Fruit fly (Drosophila melanogaster) whole organism, embryonic: ENCODE data around the gene CG14088.

Experiments used
- CG10543 ChIP-seq: fragments of 200-800 bp; sonication (Bioruptor generic); optimal IDR thresholded peaks from 3 replicates; lab custom pipeline; 2017; ENCODE audit warnings: missing biosample characterization, mild to moderate bottlenecking, missing genetic modification characterization, moderate library complexity
- CG10959 ChIP-seq: fragments of 200-800 bp; sonication (Bioruptor generic); IDR thresholded peaks from 2 replicates; pipeline ENCODE4 v1.3.6; 2022; ENCODE audit warnings: missing biosample characterization, missing genetic modification characterization
- CG12104 ChIP-seq: fragments of 200-800 bp; sonication (Bioruptor generic); optimal IDR thresholded peaks from 3 replicates; lab custom pipeline; 2016; ENCODE audit warnings: missing biosample characterization, missing genetic modification characterization
- CG12744 ChIP-seq: fragments of 200-800 bp; sonication (Bioruptor generic); optimal IDR thresholded peaks from 2 replicates; lab custom pipeline; 2016; ENCODE audit warnings: missing biosample characterization, missing genetic modification characterization
- CG12769 ChIP-seq: fragments of 200-800 bp; sonication (Bioruptor generic); optimal IDR thresholded peaks from 2 replicates; lab custom pipeline; 2019; ENCODE audit warnings: missing biosample characterization, mild to moderate bottlenecking, missing genetic modification characterization, moderate library complexity
- CG12942 ChIP-seq: fragments of 200-800 bp; sonication (Bioruptor generic); optimal IDR thresholded peaks from 3 replicates; lab custom pipeline; 2016; ENCODE audit warnings: missing biosample characterization, missing genetic modification characterization
- CG14050 ChIP-seq: fragments of 200-800 bp; sonication (Bioruptor generic); IDR thresholded peaks from 3 replicates; pipeline ENCODE4 v1.3.6; 2022; ENCODE audit warnings: missing biosample characterization, missing genetic modification characterization
- CG14441 ChIP-seq: fragments of 200-800 bp; sonication (Bioruptor generic); IDR thresholded peaks from 2 replicates; pipeline ENCODE4 v1.3.6; 2022; ENCODE audit warnings: missing biosample characterization, missing genetic modification characterization
- CG15514 ChIP-seq: fragments of 200-800 bp; sonication (Bioruptor generic); optimal IDR thresholded peaks from 3 replicates; lab custom pipeline; 2017; ENCODE audit warnings: missing biosample characterization, missing genetic modification characterization, mild to moderate bottlenecking, moderate library complexity, missing genetic modification reagents
- CG16813 ChIP-seq: fragments of 200-800 bp; sonication (Bioruptor generic); IDR thresholded peaks from 3 replicates; pipeline ENCODE4 v1.3.6; 2022; ENCODE audit warnings: missing biosample characterization, missing genetic modification characterization; ENCODE audit not compliant: partially characterized antibody
- CG17802 ChIP-seq: fragments of 200-800 bp; sonication (Bioruptor generic); optimal IDR thresholded peaks from 2 replicates; lab custom pipeline; 2018; ENCODE audit warnings: missing biosample characterization, mild to moderate bottlenecking, missing genetic modification characterization, moderate library complexity
- CG17912 ChIP-seq: fragments of 200-800 bp; sonication (Bioruptor generic); optimal IDR thresholded peaks from 2 replicates; lab custom pipeline; 2018; ENCODE audit warnings: missing biosample characterization, mild to moderate bottlenecking, missing genetic modification characterization
- CG18262 ChIP-seq: fragments of 200-800 bp; optimal IDR thresholded peaks from 3 replicates; lab custom pipeline; 2019; ENCODE audit warnings: missing biosample characterization, mild to moderate bottlenecking, missing genetic modification characterization, moderate library complexity
- CG18599 ChIP-seq: fragments of 200-800 bp; sonication (Bioruptor generic); optimal IDR thresholded peaks from 3 replicates; lab custom pipeline; 2017; ENCODE audit warnings: missing biosample characterization, missing genetic modification characterization, mild to moderate bottlenecking, moderate library complexity, missing genetic modification reagents
- CG6175 ChIP-seq: fragments of 200-800 bp; sonication (Bioruptor generic); IDR thresholded peaks from 3 replicates; pipeline ENCODE4 v1.3.6; 2022; ENCODE audit warnings: missing biosample characterization, missing genetic modification characterization
- CG6254 ChIP-seq: fragments of 200-800 bp; sonication (Bioruptor generic); optimal IDR thresholded peaks from 3 replicates; lab custom pipeline; 2017; ENCODE audit warnings: mild to moderate bottlenecking, missing biosample characterization, missing genetic modification reagents, missing genetic modification characterization
- CG8281 ChIP-seq: fragments of 200-800 bp; sonication (Bioruptor generic); optimal IDR thresholded peaks from 2 replicates; lab custom pipeline; 2018; ENCODE audit warnings: missing biosample characterization, mild to moderate bottlenecking, missing genetic modification characterization, moderate library complexity
- CG9437 ChIP-seq: fragments of 200-800 bp; sonication (Bioruptor generic); optimal IDR thresholded peaks from 2 replicates; lab custom pipeline; 2018; ENCODE audit warnings: missing biosample characterization, mild to moderate bottlenecking, missing genetic modification characterization
- GATAe ChIP-seq: fragments of 200-800 bp; sonication (Bioruptor generic); conservative IDR thresholded peaks from 2 replicates; pipeline ENCODE4 v1.3.6; 2022; ENCODE audit warnings: missing biosample characterization, missing genetic modification characterization
- HLH3B ChIP-seq: fragments of 200-800 bp; sonication (Bioruptor generic); IDR thresholded peaks from 2 replicates; pipeline ENCODE4 v1.3.6; 2022; ENCODE audit warnings: missing biosample characterization, missing genetic modification characterization
- HLHmδ ChIP-seq: fragments of 200-800 bp; sonication (Bioruptor generic); optimal IDR thresholded peaks from 2 replicates; lab custom pipeline; 2018; ENCODE audit warnings: missing biosample characterization, mild to moderate bottlenecking, missing genetic modification characterization, moderate library complexity
- HmgZ ChIP-seq: fragments of 200-800 bp; sonication (Bioruptor generic); optimal IDR thresholded peaks from 2 replicates; lab custom pipeline; 2018; ENCODE audit warnings: missing biosample characterization, mild to moderate bottlenecking, missing genetic modification characterization
- Jarid2 ChIP-seq: fragments of 200-800 bp; sonication (Bioruptor generic); optimal IDR thresholded peaks from 3 replicates; lab custom pipeline; 2017; ENCODE audit warnings: mild to moderate bottlenecking, missing biosample characterization, missing genetic modification reagents, missing genetic modification characterization
- Lpt ChIP-seq: fragments of >200 bp; optimal IDR thresholded peaks from 2 replicates; lab custom pipeline; 2018; ENCODE audit warnings: missing biosample characterization, missing genetic modification characterization
- NFAT ChIP-seq: fragments of 200-800 bp; sonication (Bioruptor generic); IDR thresholded peaks from 2 replicates; pipeline ENCODE4 v1.3.6; 2022; ENCODE audit warnings: missing biosample characterization, missing genetic modification characterization
- Opbp ChIP-seq: fragments of 200-800 bp; sonication (Bioruptor generic); IDR thresholded peaks from 3 replicates; pipeline ENCODE4 v1.3.6; 2022; ENCODE audit warnings: missing biosample characterization, missing genetic modification characterization; ENCODE audit not compliant: partially characterized antibody
- Xrp1 ChIP-seq: fragments of 200-800 bp; sonication (Bioruptor generic); IDR thresholded peaks from 2 replicates; pipeline ENCODE4 v1.3.6; 2022; ENCODE audit warnings: missing biosample characterization, missing genetic modification characterization
- chinmo ChIP-seq: fragments of 200-800 bp; sonication (Bioruptor generic); IDR thresholded peaks from 4 replicates; pipeline ENCODE4 v1.3.6; 2022; ENCODE audit warnings: missing biosample characterization, missing genetic modification characterization; ENCODE audit not compliant: partially characterized antibody
- crol ChIP-seq: fragments of 200-800 bp; sonication (Bioruptor generic); IDR thresholded peaks from 2 replicates; pipeline ENCODE4 v1.3.6; 2022; ENCODE audit warnings: missing biosample characterization, missing genetic modification characterization
- exex ChIP-seq: fragments of 200-800 bp; sonication (Bioruptor generic); optimal IDR thresholded peaks from 4 replicates; lab custom pipeline; 2018; ENCODE audit warnings: missing biosample characterization, mild to moderate bottlenecking, missing genetic modification characterization, moderate library complexity
- ftz-f1 ChIP-seq: fragments of 200-800 bp; sonication (Bioruptor generic); optimal IDR thresholded peaks from 2 replicates; lab custom pipeline; 2016; ENCODE audit warnings: missing biosample characterization, missing genetic modification characterization
- fu2 ChIP-seq: fragments of 200-800 bp; sonication (Bioruptor generic); optimal IDR thresholded peaks from 2 replicates; lab custom pipeline; 2016; ENCODE audit warnings: missing biosample characterization, missing genetic modification characterization
- gce ChIP-seq: fragments of 200-800 bp; sonication (Bioruptor generic); IDR thresholded peaks from 3 replicates; pipeline ENCODE4 v1.3.6; 2022; ENCODE audit warnings: missing biosample characterization, missing genetic modification characterization
- mirr ChIP-seq: fragments of 200-800 bp; sonication (Bioruptor generic); optimal IDR thresholded peaks from 3 replicates; lab custom pipeline; 2018; ENCODE audit warnings: missing biosample characterization, mild to moderate bottlenecking, missing genetic modification characterization
- odd ChIP-seq: fragments of 200-800 bp; sonication (Bioruptor generic); optimal IDR thresholded peaks from 2 replicates; lab custom pipeline; 2017; ENCODE audit warnings: missing biosample characterization, mild to moderate bottlenecking, missing genetic modification characterization
- onecut ChIP-seq: fragments of 200-800 bp; sonication (Bioruptor generic); IDR thresholded peaks from 2 replicates; pipeline ENCODE4 v1.3.6; 2022; ENCODE audit warnings: missing biosample characterization, missing genetic modification characterization
- peb ChIP-seq: fragments of 200-800 bp; sonication (Bioruptor generic); IDR thresholded peaks from 2 replicates; pipeline ENCODE4 v1.3.6; 2022; ENCODE audit warnings: missing biosample characterization, missing genetic modification characterization
- rib ChIP-seq: fragments of 200-800 bp; sonication (Bioruptor generic); IDR thresholded peaks from 2 replicates; pipeline ENCODE4 v1.3.6; 2022; ENCODE audit warnings: missing biosample characterization, missing genetic modification characterization
- schlank ChIP-seq: fragments of 200-800 bp; sonication (Bioruptor generic); optimal IDR thresholded peaks from 2 replicates; lab custom pipeline; 2018; ENCODE audit warnings: missing biosample characterization, mild to moderate bottlenecking, missing genetic modification characterization
- sens ChIP-seq: fragments of 200-800 bp; sonication (Bioruptor generic); peaks from one replicate; lab custom pipeline; 2016; ENCODE audit warnings: missing biosample characterization, missing genetic modification characterization
- sug ChIP-seq: fragments of 200-800 bp; optimal IDR thresholded peaks from 2 replicates; lab custom pipeline; 2019; ENCODE audit warnings: missing biosample characterization, mild to moderate bottlenecking, missing genetic modification characterization, moderate library complexity
- vnd ChIP-seq: fragments of 200-800 bp; sonication (Bioruptor generic); IDR thresholded peaks from 3 replicates; pipeline ENCODE4 v1.3.6; 2022; ENCODE audit warnings: missing biosample characterization, missing genetic modification characterization; ENCODE audit not compliant: partially characterized antibody

CG14088 gene

dm6 chr3L:19268720-19269401 is 1.6 kb downstream of the CG14088 start, which contains the start of the genes Aldh7A1 and CG14085 (continued):
- TF ChIP-seq gce (GFP tag; lab: Robert Waterston, UW) = 0 out of 3 replicates have a peak, but pooled peaks have one; percentile 37
- TF ChIP-seq Xrp1 (GFP tag; lab: Robert Waterston, UW) = no peak
- 0 out of 3 replicates have a peak, but pooled peaks have one; percentile 6 for TF ChIP-seq CG16813 (GFP tag; lab: Robert Waterston, UW)
- TF ChIP-seq CG8281 (tag; lab: Kevin White, UChicago) = peak; percentile 99
- no peak for TF ChIP-seq CG12744 (GFP tag; lab: Kevin White, UChicago)
- TF ChIP-seq rib (GFP tag; lab: Robert Waterston, UW) = peak; percentile 62; the same call in 1 of the 2 replicates
- no peak for TF ChIP-seq Lpt (GFP tag; lab: Kevin White, UChicago)
- TF ChIP-seq CG17802 (tag; lab: Kevin White, UChicago) = no peak
- TF ChIP-seq CG17912 (GFP tag; lab: Kevin White, UChicago) = peak; percentile 30
- TF ChIP-seq CG12942 (GFP tag; lab: Kevin White, UChicago) = no peak
- TF ChIP-seq Opbp = 0 out of 3 replicates have a peak, but pooled peaks have one; percentile 30
- TF ChIP-seq odd (GFP tag; lab: Kevin White, UChicago) = no peak
- TF ChIP-seq Jarid2 (GFP tag; lab: Kevin White, UChicago) = peak; percentile 65
- TF ChIP-seq sens (GFP tag; lab: Kevin White, UChicago) = peak; percentile 28
- peak; percentile 95 for TF ChIP-seq GATAe (GFP tag; lab: Robert Waterston, UW)
- peak; percentile 36 for TF ChIP-seq ftz-f1 (GFP tag; lab: Kevin White, UChicago)
- TF ChIP-seq fu2 (GFP tag; lab: Kevin White, UChicago) = no peak
- TF ChIP-seq crol (GFP tag; lab: Robert Waterston, UW) = peak; percentile 99
- no peak for TF ChIP-seq peb
- TF ChIP-seq CG14050 (GFP tag; lab: Robert Waterston, UW) = no peak
- no peak for TF ChIP-seq CG18262 (tag; lab: Kevin White, UChicago)
- TF ChIP-seq sug (tag; lab: Kevin White, UChicago) = peak; percentile 100
- TF ChIP-seq schlank (tag; lab: Kevin White, UChicago) = no peak
- peak; percentile 40 for TF ChIP-seq CG18599 (GFP tag; lab: Kevin White, UChicago)
- no peak for TF ChIP-seq CG6175
- peak; percentile 18 for TF ChIP-seq CG6254 (GFP tag; lab: Kevin White, UChicago)
- TF ChIP-seq CG9437 = no peak
- no peak for TF ChIP-seq CG10959
- TF ChIP-seq exex (tag; lab: Kevin White, UChicago) = peak; percentile 82
- no peak for TF ChIP-seq CG12769 (tag; lab: Kevin White, UChicago)
- no peak for TF ChIP-seq CG14441 (GFP tag; lab: Robert Waterston, UW)
- no peak for TF ChIP-seq HLH3B (GFP tag; lab: Robert Waterston, UW)
- peak; percentile 72 for TF ChIP-seq HmgZ (tag; lab: Kevin White, UChicago)
- TF ChIP-seq NFAT (GFP tag; lab: Robert Waterston, UW) = peak; percentile 57; the same call in 1 of the 2 replicates
- TF ChIP-seq chinmo (GFP tag; lab: Robert Waterston, UW) = peak; percentile 92; the same call in 3 of the 4 replicates
- TF ChIP-seq vnd (GFP tag; lab: Robert Waterston, UW) = 0 out of 3 replicates have a peak, but pooled peaks have one; percentile 38
- no peak for TF ChIP-seq onecut (GFP tag; lab: Robert Waterston, UW)
- TF ChIP-seq CG12104 (GFP tag; lab: Kevin White, UChicago) = no peak
- peak; percentile 31 for TF ChIP-seq CG15514 (GFP tag; lab: Kevin White, UChicago)
- no peak for TF ChIP-seq mirr (GFP tag; lab: Kevin White, UChicago)
- peak; percentile 72 for TF ChIP-seq CG10543 (GFP tag; lab: Kevin White, UChicago)
- no peak for TF ChIP-seq HLHmδ (GFP tag; lab: Kevin White, UChicago)
